Fruit fly (Drosophila melanogaster) whole organism, pupa: ENCODE measurements around the gene CG45011.
A peak's percentile ranks its signal among the peaks of the same experiment; 100 is the strongest.

Source experiments
- CG13204 ChIP-seq: fragments of 200-800 bp; sonication (Bioruptor generic); optimal IDR thresholded peaks from 2 replicates; lab custom pipeline; 2018; ENCODE audit warnings: missing biosample characterization, mild to moderate bottlenecking, missing genetic modification characterization, moderate library complexity
- CG32121 ChIP-seq: fragments of 200-800 bp; sonication (Bioruptor generic); IDR thresholded peaks from 2 replicates; pipeline ENCODE4 v1.3.6; 2022; ENCODE audit warnings: missing biosample characterization, missing genetic modification characterization
- CG8159 ChIP-seq: fragments of 200-800 bp; sonication (Bioruptor generic); optimal IDR thresholded peaks from 3 replicates; lab custom pipeline; 2018; ENCODE audit warnings: missing biosample characterization, mild to moderate bottlenecking, missing genetic modification characterization, moderate library complexity
- CG8301 ChIP-seq: fragments of 200-800 bp; sonication (Bioruptor generic); optimal IDR thresholded peaks from 2 replicates; lab custom pipeline; 2018; ENCODE audit warnings: missing biosample characterization, mild to moderate bottlenecking, missing genetic modification characterization
- CG9948 ChIP-seq: fragments of 200-800 bp; sonication (Bioruptor generic); optimal IDR thresholded peaks from 2 replicates; lab custom pipeline; 2018; ENCODE audit warnings: missing biosample characterization, mild to moderate bottlenecking, missing genetic modification characterization, moderate library complexity
- D1 ChIP-seq: fragments of 200-800 bp; sonication (Bioruptor generic); optimal IDR thresholded peaks from 2 replicates; lab custom pipeline; 2018; ENCODE audit warnings: missing biosample characterization, mild to moderate bottlenecking, missing genetic modification characterization, moderate library complexity
- EcR ChIP-seq: fragments of 200-800 bp; sonication (Bioruptor generic); optimal IDR thresholded peaks from 3 replicates; lab custom pipeline; 2019; ENCODE audit warnings: missing biosample characterization, missing genetic modification characterization, mild to moderate bottlenecking, moderate library complexity, missing genetic modification reagents
- Pif1A ChIP-seq: fragments of 200-800 bp; sonication (Bioruptor generic); optimal IDR thresholded peaks from 3 replicates; lab custom pipeline; 2016; ENCODE audit warnings: missing biosample characterization, missing genetic modification characterization
- Snoo ChIP-seq: fragments of 200-800 bp; sonication (Bioruptor generic); optimal IDR thresholded peaks from 3 replicates; lab custom pipeline; 2017; ENCODE audit warnings: missing biosample characterization, mild to moderate bottlenecking, missing genetic modification characterization, inconsistent platforms
- fd96Ca ChIP-seq: fragments of 200-800 bp; sonication (Bioruptor generic); IDR thresholded peaks from 3 replicates; pipeline ENCODE4 v1.3.6; 2022; ENCODE audit warnings: missing biosample characterization, missing genetic modification characterization

- TF ChIP-seq CG13204 = peak; percentile 75
- peak; percentile 60; the same call in 1 of the 3 replicates for TF ChIP-seq fd96Ca (GFP tag; lab: Robert Waterston, UW)
- no peak for TF ChIP-seq Pif1A (GFP tag; lab: Kevin White, UChicago)
- no peak for TF ChIP-seq CG9948
- peak; percentile 70 for TF ChIP-seq CG32121 (GFP tag; lab: Robert Waterston, UW)
- TF ChIP-seq EcR (GFP tag; lab: Kevin White, UChicago) = peak; percentile 71
- no peak for TF ChIP-seq D1 (tag; lab: Kevin White, UChicago)
- no peak for TF ChIP-seq CG8301 (tag; lab: Kevin White, UChicago)
- TF ChIP-seq CG8159 (tag; lab: Kevin White, UChicago) = no peak
- TF ChIP-seq Snoo (tag; lab: Kevin White, UChicago) = peak; percentile 5
Measured at dm6 chr2L:11807697-11808226, 26.1 kb upstream of the CG45011 start.
